Worm (Caenorhabditis elegans) whole organism, young adult: ENCODE measurements around the gene F10A3.17.

Experiments
- B0035.1 ChIP-seq: sonication (generic microtip); optimal IDR thresholded peaks from 2 replicates; lab custom pipeline; 2016; ENCODE audit warnings: missing genetic modification characterization, mild to moderate bottlenecking, missing compliant biosample characterization, missing genotype, missing genetic modification reagents
- F22D6.2 ChIP-seq: sonication (generic microtip); optimal IDR thresholded peaks from 2 replicates; lab custom pipeline; 2016; ENCODE audit warnings: mild to moderate bottlenecking, missing genetic modification characterization, missing compliant biosample characterization
- atf-7 ChIP-seq: sonication (generic microtip); optimal IDR thresholded peaks from 2 replicates; lab custom pipeline; 2017; ENCODE audit warnings: mild to moderate bottlenecking, missing genetic modification characterization, missing compliant biosample characterization
- gei-17 ChIP-seq: fragments of 200-800 bp; sonication (Bioruptor generic); optimal IDR thresholded peaks from 2 replicates; lab custom pipeline; 2018; ENCODE audit warnings: mild to moderate bottlenecking, missing genetic modification characterization, missing compliant biosample characterization
- madf-6 ChIP-seq: fragments of 200-800 bp; sonication (Bioruptor generic); IDR thresholded peaks from 2 replicates; pipeline ENCODE4 v1.3.6; 2022; ENCODE audit warnings: missing genetic modification reagents, missing genetic modification characterization, missing compliant biosample characterization
- mes-4 ChIP-seq: sonication (generic microtip); optimal IDR thresholded peaks from 2 replicates; lab custom pipeline; 2016; ENCODE audit warnings: missing genotype, missing genetic modification characterization, missing compliant biosample characterization
- snpc-4 ChIP-seq, 5 experiments: fragments of 150-350 bp in 1 of 5; sonication (generic microtip) in 4 of 5; optimal IDR thresholded peaks; 2 replicates each; lab custom pipeline; 2014 to 2018; ENCODE audit warnings: missing genetic modification characterization in 5 of 5, missing biosample characterization in 3 of 5, antibody characterized with exemption in 2 of 5, mild to moderate bottlenecking in 2 of 5, missing compliant biosample characterization in 2 of 5, missing genotype in 2 of 5, moderate library complexity in 2 of 5, missing genetic modification reagents in 1 of 5
- unc-130 ChIP-seq: sonication (generic microtip); optimal IDR thresholded peaks from 2 replicates; lab custom pipeline; 2016; ENCODE audit warnings: missing genetic modification reagents, missing genetic modification characterization, missing compliant biosample characterization
- ztf-3 ChIP-seq: fragments of 200-800 bp; sonication (Bioruptor generic); optimal IDR thresholded peaks from 2 replicates; lab custom pipeline; 2018; ENCODE audit warnings: mild to moderate bottlenecking, missing genetic modification characterization, missing compliant biosample characterization

DNA sequence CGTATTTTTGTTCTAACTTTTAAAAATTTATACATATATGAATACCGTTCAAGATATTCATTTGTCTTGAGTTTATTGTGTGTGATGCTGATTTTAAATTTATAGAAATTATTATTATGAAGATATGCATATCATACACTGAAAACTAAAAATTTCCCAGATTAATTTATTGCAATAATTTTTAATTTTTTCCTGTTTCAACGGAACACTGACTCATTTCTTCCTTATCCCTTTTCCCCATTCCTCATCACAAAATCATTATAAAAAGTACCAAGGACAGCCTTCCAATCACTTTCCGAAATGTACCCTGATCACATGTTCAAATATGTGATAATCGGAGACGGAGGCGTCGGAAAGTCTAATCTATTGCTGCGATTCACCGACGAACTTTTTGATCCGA is 35.1 kb upstream of the F10A3.17 start, which contains the start of gene rabr-4:
- TF ChIP-seq mes-4 (tag; lab: Kevin White, UChicago) (no peak), ztf-3 (GFP tag; lab: Kevin White, UChicago) (no peak), unc-130 (no peak), snpc-4 (GFP tag; optimal IDR thresholded peaks at IDR 0.05; lab: Kevin White, UChicago) (no peak), snpc-4 (tag; optimal IDR thresholded peaks at IDR 0.05; lab: Kevin White, UChicago) (no peak), atf-7 (tag; lab: Kevin White, UChicago) (no peak), madf-6 (GFP tag; lab: Robert Waterston, UW) (no peak), F22D6.2 (tag; lab: Kevin White, UChicago) (no peak), gei-17 (GFP tag; lab: Kevin White, UChicago) (no peak), B0035.1 (tag; lab: Kevin White, UChicago) (no peak)
